Fruit fly (Drosophila melanogaster) whole organism, pupa: ENCODE data around the gene Psf3.
A peak's percentile ranks its signal among the peaks of the same experiment; 100 is the strongest.

Source experiments
- CG15710 ChIP-seq: fragments of 200-800 bp; sonication (Bioruptor generic); optimal IDR thresholded peaks from 2 replicates; lab custom pipeline; 2018; ENCODE audit warnings: missing biosample characterization, mild to moderate bottlenecking, missing genetic modification characterization, moderate library complexity
- CG34367 ChIP-seq: fragments of 200-800 bp; sonication (Bioruptor generic); optimal IDR thresholded peaks from 2 replicates; lab custom pipeline; 2018; ENCODE audit warnings: missing biosample characterization, mild to moderate bottlenecking, missing genetic modification characterization
- Pif1B ChIP-seq: fragments of 200-800 bp; sonication (Bioruptor generic); optimal IDR thresholded peaks from 3 replicates; lab custom pipeline; 2016; ENCODE audit warnings: missing biosample characterization, missing genetic modification characterization

DNA sequence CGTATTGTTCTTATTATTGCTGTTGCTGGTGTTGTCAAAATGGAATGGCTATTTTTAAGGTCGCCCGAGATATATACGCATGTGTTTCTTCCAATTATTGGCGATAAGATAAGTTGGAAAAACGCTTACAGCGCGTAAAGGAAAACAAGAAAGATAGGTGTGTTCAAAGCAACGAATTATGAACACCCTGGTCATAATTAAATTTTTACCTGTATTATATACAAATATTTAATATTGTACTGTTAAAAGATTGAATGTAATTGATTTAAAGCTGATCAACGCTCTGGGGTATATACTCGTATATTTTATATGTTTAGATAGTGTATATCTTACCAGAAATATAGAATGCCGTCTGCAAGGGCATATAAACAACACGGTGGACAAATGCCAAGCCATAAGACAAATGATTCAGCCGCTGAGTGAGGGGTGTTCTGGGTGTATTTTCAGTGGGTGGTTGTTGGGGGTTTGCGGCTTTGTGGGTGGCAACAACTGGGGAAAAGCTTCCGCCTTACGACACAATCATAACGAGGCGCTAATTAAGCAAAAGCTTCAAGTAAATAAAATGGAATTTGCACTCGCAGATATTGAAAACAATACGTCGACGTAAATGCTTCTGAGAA is 12.0 kb upstream of the Psf3 start:
- TF ChIP-seq CG15710 (tag; lab: Kevin White, UChicago), result no peak
- TF ChIP-seq CG34367 (tag; lab: Kevin White, UChicago), result no peak
- TF ChIP-seq Pif1B (GFP tag; lab: Kevin White, UChicago), result peak; percentile 1
